Fruit fly (Drosophila melanogaster) whole organism, embryonic: ENCODE measurements around the gene Rab14.

Source experiments
- Antp ChIP-seq: fragments of 200-800 bp; sonication (Bioruptor generic); optimal IDR thresholded peaks from 3 replicates; lab custom pipeline; 2016; ENCODE audit warnings: missing biosample characterization, missing genetic modification characterization
- CG10565 ChIP-seq: fragments of 200-800 bp; sonication (Bioruptor generic); optimal IDR thresholded peaks from 3 replicates; lab custom pipeline; 2016; ENCODE audit warnings: missing biosample characterization, mild to moderate bottlenecking, missing genetic modification characterization
- CG10979 ChIP-seq: fragments of 200-800 bp; sonication (Bioruptor generic); optimal IDR thresholded peaks from 2 replicates; lab custom pipeline; 2018; ENCODE audit warnings: missing biosample characterization, mild to moderate bottlenecking, missing genetic modification characterization, moderate library complexity
- CG12071 ChIP-seq: fragments of 200-800 bp; sonication (Bioruptor generic); optimal IDR thresholded peaks from 3 replicates; lab custom pipeline; 2018; ENCODE audit warnings: missing biosample characterization, mild to moderate bottlenecking, missing genetic modification characterization
- CG13296 ChIP-seq: fragments of 200-800 bp; sonication (Bioruptor generic); optimal IDR thresholded peaks from 3 replicates; lab custom pipeline; 2018; ENCODE audit warnings: missing biosample characterization, mild to moderate bottlenecking, missing genetic modification characterization
- CG13894 ChIP-seq: fragments of 200-800 bp; sonication (Bioruptor generic); optimal IDR thresholded peaks from 3 replicates; lab custom pipeline; 2018; ENCODE audit warnings: missing biosample characterization, mild to moderate bottlenecking, missing genetic modification characterization, moderate library complexity
- CG1529 ChIP-seq: fragments of 200-800 bp; sonication (Bioruptor generic); optimal IDR thresholded peaks from 3 replicates; lab custom pipeline; 2018; ENCODE audit warnings: missing biosample characterization, missing genetic modification characterization
- CG1603 ChIP-seq: fragments of 200-800 bp; sonication (Bioruptor generic); optimal IDR thresholded peaks from 2 replicates; lab custom pipeline; 2019; ENCODE audit warnings: missing biosample characterization, mild to moderate bottlenecking, missing genetic modification characterization, moderate library complexity
- CG16863 ChIP-seq: fragments of 200-800 bp; sonication (Bioruptor generic); optimal IDR thresholded peaks from 3 replicates; lab custom pipeline; 2016; ENCODE audit warnings: missing biosample characterization, missing genetic modification characterization
- CG17359 ChIP-seq: fragments of 200-800 bp; sonication (Bioruptor generic); optimal IDR thresholded peaks from 3 replicates; lab custom pipeline; 2018; ENCODE audit warnings: missing biosample characterization, mild to moderate bottlenecking, missing genetic modification characterization, moderate library complexity
- CG30431 ChIP-seq: fragments of 200-800 bp; sonication (Bioruptor generic); optimal IDR thresholded peaks from 2 replicates; lab custom pipeline; 2017; ENCODE audit warnings: missing biosample characterization, missing genetic modification characterization
- CG31365 ChIP-seq: fragments of 200-800 bp; sonication (Bioruptor generic); optimal IDR thresholded peaks from 2 replicates; lab custom pipeline; 2018; ENCODE audit warnings: missing biosample characterization, mild to moderate bottlenecking, missing genetic modification characterization
- CG32532 ChIP-seq: fragments of 200-800 bp; sonication (Bioruptor generic); IDR thresholded peaks from 2 replicates; pipeline ENCODE4 v1.3.6; 2022; ENCODE audit warnings: missing biosample characterization, missing genetic modification characterization
- CG6654 ChIP-seq: fragments of 200-800 bp; sonication (Bioruptor generic); optimal IDR thresholded peaks from 2 replicates; lab custom pipeline; 2017; ENCODE audit warnings: missing biosample characterization, mild to moderate bottlenecking, missing genetic modification characterization
- CG7357 ChIP-seq: fragments of 200-800 bp; sonication (Bioruptor generic); IDR thresholded peaks from 3 replicates; pipeline ENCODE4 v1.3.6; 2022; ENCODE audit warnings: missing biosample characterization, missing genetic modification characterization
- CG8924 ChIP-seq: fragments of 200-800 bp; optimal IDR thresholded peaks from 3 replicates; lab custom pipeline; 2019; ENCODE audit warnings: missing biosample characterization, mild to moderate bottlenecking, missing genetic modification characterization, moderate library complexity
- CG9215 ChIP-seq: fragments of 200-800 bp; sonication (Bioruptor generic); IDR thresholded peaks from 2 replicates; pipeline ENCODE4 v1.3.6; 2022; ENCODE audit warnings: missing biosample characterization, missing genetic modification characterization
- CTCF ChIP-seq: fragments of 200-800 bp; sonication (Bioruptor generic); optimal IDR thresholded peaks from 2 replicates; lab custom pipeline; 2017; ENCODE audit warnings: missing biosample characterization, mild to moderate bottlenecking, missing genetic modification characterization, moderate library complexity
- Deaf1 ChIP-seq: fragments of 200-800 bp; optimal IDR thresholded peaks from 3 replicates; lab custom pipeline; 2019; ENCODE audit warnings: missing biosample characterization, mild to moderate bottlenecking, missing genetic modification characterization, moderate library complexity
- Dip2 ChIP-seq: fragments of 200-800 bp; sonication (Bioruptor generic); IDR thresholded peaks from 2 replicates; pipeline ENCODE4 v1.3.6; 2022; ENCODE audit warnings: missing biosample characterization, missing genetic modification characterization
- Doc3 ChIP-seq: fragments of 200-800 bp; sonication (Bioruptor generic); IDR thresholded peaks from 3 replicates; pipeline ENCODE4 v1.3.6; 2022; ENCODE audit warnings: missing biosample characterization, missing genetic modification characterization; ENCODE audit not compliant: partially characterized antibody
- Eip74EF ChIP-seq, 2 experiments: fragments of 200-800 bp in 1 of 2; fragments of >200 bp in 1 of 2; sonication (Bioruptor generic) in 1 of 2; optimal IDR thresholded peaks; 2 replicates each; lab custom pipeline; 2017 to 2019; ENCODE audit warnings: missing biosample characterization in 2 of 2, missing genetic modification characterization in 2 of 2, mild to moderate bottlenecking in 1 of 2, moderate library complexity in 1 of 2
- H2.0 ChIP-seq: fragments of 200-800 bp; sonication (Bioruptor generic); IDR thresholded peaks from 2 replicates; pipeline ENCODE4 v1.3.6; 2022; ENCODE audit warnings: missing biosample characterization, missing genetic modification characterization
- HLH54F ChIP-seq: fragments of 200-800 bp; sonication (Bioruptor generic); optimal IDR thresholded peaks from 3 replicates; lab custom pipeline; 2016; ENCODE audit warnings: missing biosample characterization, missing genetic modification characterization
- HmgD ChIP-seq: fragments of 200-800 bp; sonication (Bioruptor generic); optimal IDR thresholded peaks from 3 replicates; lab custom pipeline; 2016; ENCODE audit warnings: missing biosample characterization, missing genetic modification characterization
- MESR4 ChIP-seq: fragments of 200-800 bp; sonication (Bioruptor generic); optimal IDR thresholded peaks from 2 replicates; lab custom pipeline; 2018; ENCODE audit warnings: missing biosample characterization, mild to moderate bottlenecking, missing genetic modification characterization, moderate library complexity
- NC2α ChIP-seq: fragments of 200-800 bp; sonication (Bioruptor generic); optimal IDR thresholded peaks from 2 replicates; lab custom pipeline; 2016; ENCODE audit warnings: missing biosample characterization, missing genetic modification characterization
- Poxn ChIP-seq: fragments of 200-800 bp; sonication (Bioruptor generic); IDR thresholded peaks from 2 replicates; pipeline ENCODE4 v1.3.6; 2022; ENCODE audit warnings: missing biosample characterization, missing genetic modification characterization
- Taf1 ChIP-seq: fragments of 200-800 bp; sonication (Bioruptor generic); IDR thresholded peaks from 2 replicates; pipeline ENCODE4 v1.3.6; 2022; ENCODE audit warnings: missing biosample characterization, missing genetic modification characterization
- br ChIP-seq: fragments of >200 bp; optimal IDR thresholded peaks from 2 replicates; lab custom pipeline; 2017
- da ChIP-seq: fragments of 200-800 bp; sonication (Bioruptor generic); optimal IDR thresholded peaks from 2 replicates; lab custom pipeline; 2016; ENCODE audit warnings: missing biosample characterization, missing genetic modification characterization
- dmrt11E ChIP-seq: fragments of 200-800 bp; sonication (Bioruptor generic); optimal IDR thresholded peaks from 3 replicates; lab custom pipeline; 2018; ENCODE audit warnings: missing biosample characterization, mild to moderate bottlenecking, missing genetic modification characterization, moderate library complexity
- dmrt99B ChIP-seq: fragments of 200-800 bp; sonication (Bioruptor generic); optimal IDR thresholded peaks from 2 replicates; lab custom pipeline; 2018; ENCODE audit warnings: missing biosample characterization, mild to moderate bottlenecking, missing genetic modification characterization, moderate library complexity
- ems ChIP-seq: fragments of 200-800 bp; sonication (Bioruptor generic); optimal IDR thresholded peaks from 3 replicates; lab custom pipeline; 2016; ENCODE audit warnings: missing biosample characterization, missing genetic modification characterization
- ewg ChIP-seq: fragments of 200-800 bp; sonication (Bioruptor generic); optimal IDR thresholded peaks from 3 replicates; lab custom pipeline; 2017; ENCODE audit warnings: mild to moderate bottlenecking, missing biosample characterization, missing genetic modification reagents, missing genetic modification characterization
- fd102C ChIP-seq: fragments of 200-800 bp; sonication (Bioruptor generic); optimal IDR thresholded peaks from 2 replicates; lab custom pipeline; 2018; ENCODE audit warnings: missing biosample characterization, mild to moderate bottlenecking, missing genetic modification characterization, moderate library complexity
- fu2 ChIP-seq: fragments of 200-800 bp; sonication (Bioruptor generic); optimal IDR thresholded peaks from 2 replicates; lab custom pipeline; 2016; ENCODE audit warnings: missing biosample characterization, missing genetic modification characterization
- grn ChIP-seq: fragments of 200-800 bp; sonication (Bioruptor generic); optimal IDR thresholded peaks from 3 replicates; lab custom pipeline; 2017; ENCODE audit warnings: missing biosample characterization, missing genetic modification characterization
- gro ChIP-seq: fragments of 200-800 bp; sonication (Bioruptor generic); optimal IDR thresholded peaks from 2 replicates; lab custom pipeline; 2016; ENCODE audit warnings: missing biosample characterization, missing genetic modification characterization
- lilli ChIP-seq: fragments of 200-800 bp; sonication (Bioruptor generic); optimal IDR thresholded peaks from 3 replicates; lab custom pipeline; 2016; ENCODE audit warnings: missing biosample characterization, missing genetic modification characterization
- mld ChIP-seq: fragments of 200-800 bp; sonication (Bioruptor generic); IDR thresholded peaks from 3 replicates; pipeline ENCODE4 v1.3.6; 2022; ENCODE audit warnings: missing biosample characterization, missing genetic modification characterization; ENCODE audit not compliant: partially characterized antibody
- nmo ChIP-seq: fragments of 200-800 bp; sonication (Bioruptor generic); optimal IDR thresholded peaks from 2 replicates; lab custom pipeline; 2018; ENCODE audit warnings: missing biosample characterization, mild to moderate bottlenecking, missing genetic modification characterization, moderate library complexity
- org-1 ChIP-seq: fragments of 200-800 bp; sonication (Bioruptor generic); optimal IDR thresholded peaks from 2 replicates; lab custom pipeline; 2017; ENCODE audit warnings: missing biosample characterization, missing genetic modification characterization
- pros ChIP-seq: fragments of 200-800 bp; sonication (Bioruptor generic); optimal IDR thresholded peaks from 3 replicates; lab custom pipeline; 2019; ENCODE audit warnings: missing biosample characterization, mild to moderate bottlenecking, missing genetic modification characterization, moderate library complexity
- pzg ChIP-seq: fragments of 200-800 bp; sonication (Bioruptor generic); optimal IDR thresholded peaks from 3 replicates; lab custom pipeline; 2018; ENCODE audit warnings: missing biosample characterization, mild to moderate bottlenecking, missing genetic modification characterization, moderate library complexity
- ranshi ChIP-seq: fragments of 200-800 bp; sonication (Bioruptor generic); IDR thresholded peaks from 2 replicates; pipeline ENCODE4 v1.3.6; 2022; ENCODE audit warnings: missing biosample characterization, missing genetic modification characterization
- repo ChIP-seq: fragments of 200-800 bp; sonication (Bioruptor generic); optimal IDR thresholded peaks from 2 replicates; lab custom pipeline; 2016; ENCODE audit warnings: missing biosample characterization, missing genetic modification characterization
- slbo ChIP-seq: fragments of 200-800 bp; sonication (Bioruptor generic); IDR thresholded peaks from 2 replicates; pipeline ENCODE4 v1.3.6; 2022; ENCODE audit warnings: missing biosample characterization, missing genetic modification characterization
- usp ChIP-seq: fragments of >200 bp; optimal IDR thresholded peaks from 2 replicates; lab custom pipeline; 2017; ENCODE audit warnings: missing biosample characterization, missing genetic modification characterization
- zfh2 ChIP-seq: fragments of 200-800 bp; sonication (Bioruptor generic); optimal IDR thresholded peaks from 2 replicates; lab custom pipeline; 2016; ENCODE audit warnings: missing biosample characterization, missing genetic modification characterization

The Rab14 gene

DNA sequence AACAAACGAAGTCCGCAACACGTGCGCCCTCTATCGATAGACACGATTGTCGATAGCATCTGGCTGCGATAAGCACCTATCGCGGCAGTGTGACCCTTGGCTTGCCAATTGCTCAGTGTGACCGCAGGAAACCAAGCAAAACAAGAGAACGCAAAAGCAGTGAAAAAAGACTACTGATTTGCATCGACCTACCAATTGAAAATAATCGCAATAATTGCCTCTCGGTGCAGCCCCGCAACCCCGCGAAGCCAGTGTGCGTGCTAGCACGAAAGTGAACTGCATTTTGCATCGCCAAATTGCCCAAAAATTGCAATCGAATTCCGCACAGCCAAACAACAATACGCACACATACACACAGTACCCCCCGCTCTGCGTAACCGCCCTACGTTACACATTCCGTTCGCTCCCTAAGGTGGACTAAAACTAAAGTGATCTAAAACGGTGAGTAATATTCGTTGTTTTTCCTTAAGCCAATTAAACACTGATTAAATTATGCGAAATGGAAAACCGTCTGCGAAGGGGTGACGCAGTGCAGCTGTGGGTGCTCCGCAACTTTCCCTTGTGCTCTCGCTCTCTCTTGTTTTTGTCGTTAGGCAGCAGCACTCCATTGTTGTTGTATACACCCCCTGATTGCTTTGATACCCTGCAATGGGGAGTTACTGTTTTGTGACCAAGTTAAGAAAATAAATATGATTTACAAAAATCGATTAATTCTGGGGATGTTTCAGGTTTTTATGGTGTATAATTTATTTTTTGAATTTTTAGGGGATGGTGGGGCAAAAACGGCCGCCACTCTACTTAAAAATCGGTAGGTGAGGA lies at the start of gene Rab14 (continued):
- TF ChIP-seq fu2 (GFP tag; lab: Kevin White, UChicago) (peak; percentile 21), CG1603 (tag; lab: Kevin White, UChicago) (peak; percentile 74), CG17359 (peak; percentile 87), Antp (GFP tag; lab: Kevin White, UChicago) (peak; percentile 68), CG6654 (GFP tag; lab: Kevin White, UChicago) (peak; percentile 35), br (no peak), CG16863 (GFP tag; lab: Kevin White, UChicago) (peak; percentile 34), nmo (GFP tag; lab: Kevin White, UChicago) (peak; percentile 61), fd102C (no peak), CG13296 (GFP tag; lab: Kevin White, UChicago) (peak; percentile 85), CG13894 (peak; percentile 57), slbo (GFP tag; lab: Robert Waterston, UW) (peak; percentile 87), HmgD (GFP tag; lab: Kevin White, UChicago) (peak; percentile 74), Dip2 (GFP tag; lab: Robert Waterston, UW) (no peak), pros (GFP tag; lab: Kevin White, UChicago) (peak; percentile 37), grn (GFP tag; lab: Kevin White, UChicago) (peak; percentile 73), CG32532 (GFP tag; lab: Robert Waterston, UW) (peak; percentile 91), H2.0 (GFP tag; lab: Robert Waterston, UW) (peak; percentile 70), CG12071 (GFP tag; lab: Kevin White, UChicago) (peak; percentile 75), HLH54F (peak; percentile 65), da (no peak), dmrt11E (tag; lab: Kevin White, UChicago) (peak; percentile 64), mld (GFP tag; lab: Robert Waterston, UW) (peak; percentile 83), MESR4 (peak; percentile 92), usp (no peak), lilli (GFP tag; lab: Kevin White, UChicago) (peak; percentile 88), CTCF (GFP tag; lab: Kevin White, UChicago) (peak; percentile 90), repo (GFP tag; lab: Kevin White, UChicago) (peak; percentile 50), CG10979 (tag; lab: Kevin White, UChicago) (peak; percentile 73), pzg (GFP tag; lab: Kevin White, UChicago) (peak; percentile 95), ranshi (peak; percentile 77), org-1 (GFP tag; lab: Kevin White, UChicago) (peak; percentile 63), Eip74EF (GFP tag; optimal IDR thresholded peaks at IDR 0.05; lab: Kevin White, UChicago) (peak in 1 of 2 experiments; percentile 64), CG9215 (peak; percentile 51; the same call in 1 of the 2 replicates), CG30431 (GFP tag; lab: Kevin White, UChicago) (peak; percentile 62), CG8924 (peak; percentile 88), ewg (GFP tag; lab: Kevin White, UChicago) (peak; percentile 68), Deaf1 (tag; lab: Kevin White, UChicago) (peak; percentile 45), zfh2 (peak; percentile 79), Poxn (GFP tag; lab: Robert Waterston, UW) (no peak), dmrt99B (tag; lab: Kevin White, UChicago) (peak; percentile 83), NC2α (GFP tag; lab: Kevin White, UChicago) (peak; percentile 34), CG10565 (GFP tag; lab: Kevin White, UChicago) (no peak), CG7357 (GFP tag; lab: Robert Waterston, UW) (peak; percentile 60; the same call in 2 of the 3 replicates), Taf1 (peak; percentile 48), Doc3 (GFP tag; lab: Robert Waterston, UW) (peak; percentile 70; the same call in 1 of the 3 replicates), ems (GFP tag; lab: Kevin White, UChicago) (peak; percentile 75), CG31365 (tag; lab: Kevin White, UChicago) (no peak), gro (peak; percentile 63), CG1529 (GFP tag; lab: Kevin White, UChicago) (peak; percentile 75)
